Fruit fly (Drosophila melanogaster) whole organism, embryonic: ENCODE results near the gene CG34008.

Experiments used
- BEAF-32 ChIP-seq: fragments of 200-800 bp; sonication (Bioruptor generic); optimal IDR thresholded peaks from 3 replicates; lab custom pipeline; 2017; ENCODE audit warnings: missing biosample characterization, missing genetic modification characterization, mild to moderate bottlenecking, moderate library complexity, missing genetic modification reagents
- CG10147 ChIP-seq: fragments of 200-800 bp; sonication (Bioruptor generic); optimal IDR thresholded peaks from 2 replicates; lab custom pipeline; 2019; ENCODE audit warnings: missing biosample characterization, mild to moderate bottlenecking, missing genetic modification characterization, moderate library complexity
- CG10209 ChIP-seq: fragments of 200-800 bp; sonication (Bioruptor generic); optimal IDR thresholded peaks from 3 replicates; lab custom pipeline; 2017; ENCODE audit warnings: missing biosample characterization, mild to moderate bottlenecking, missing genetic modification characterization, missing genetic modification reagents
- CG11247 ChIP-seq: fragments of 200-800 bp; sonication (Bioruptor generic); IDR thresholded peaks from 2 replicates; pipeline ENCODE4 v1.3.6; 2022; ENCODE audit warnings: missing biosample characterization, missing genetic modification characterization
- CG11456 ChIP-seq: fragments of 200-800 bp; sonication (Bioruptor generic); IDR thresholded peaks from 3 replicates; pipeline ENCODE4 v1.3.6; 2022; ENCODE audit warnings: missing biosample characterization, missing genetic modification characterization
- CG14710 ChIP-seq: fragments of 200-800 bp; sonication (Bioruptor generic); optimal IDR thresholded peaks from 3 replicates; lab custom pipeline; 2019; ENCODE audit warnings: missing biosample characterization, mild to moderate bottlenecking, missing genetic modification characterization, moderate library complexity
- CG1603 ChIP-seq: fragments of 200-800 bp; sonication (Bioruptor generic); optimal IDR thresholded peaks from 2 replicates; lab custom pipeline; 2019; ENCODE audit warnings: missing biosample characterization, mild to moderate bottlenecking, missing genetic modification characterization, moderate library complexity
- CG16813 ChIP-seq: fragments of 200-800 bp; sonication (Bioruptor generic); IDR thresholded peaks from 3 replicates; pipeline ENCODE4 v1.3.6; 2022; ENCODE audit warnings: missing biosample characterization, missing genetic modification characterization; ENCODE audit not compliant: partially characterized antibody
- CG2875 ChIP-seq: fragments of 200-800 bp; sonication (Bioruptor generic); optimal IDR thresholded peaks from 2 replicates; lab custom pipeline; 2017; ENCODE audit warnings: missing biosample characterization, mild to moderate bottlenecking, missing genetic modification characterization, missing genetic modification reagents
- CG2889 ChIP-seq: fragments of 200-800 bp; sonication (Bioruptor generic); IDR thresholded peaks from 3 replicates; pipeline ENCODE4 v1.3.6; 2022; ENCODE audit warnings: missing biosample characterization, missing genetic modification characterization
- CG31224 ChIP-seq: fragments of 200-800 bp; sonication (Bioruptor generic); IDR thresholded peaks from 2 replicates; pipeline ENCODE4 v1.3.6; 2022; ENCODE audit warnings: missing biosample characterization, missing genetic modification characterization
- CG31441 ChIP-seq: fragments of 200-800 bp; sonication (Bioruptor generic); IDR thresholded peaks from 2 replicates; pipeline ENCODE4 v1.3.6; 2022; ENCODE audit warnings: missing biosample characterization, missing genetic modification characterization
- CG33213 ChIP-seq: fragments of 200-800 bp; sonication (Bioruptor generic); optimal IDR thresholded peaks from 3 replicates; lab custom pipeline; 2016; ENCODE audit warnings: missing biosample characterization, missing genetic modification characterization
- CG34224 ChIP-seq: fragments of 200-800 bp; sonication (Bioruptor generic); IDR thresholded peaks from 3 replicates; pipeline ENCODE4 v1.3.6; 2022; ENCODE audit warnings: missing biosample characterization, missing genetic modification characterization; ENCODE audit not compliant: partially characterized antibody
- CG3847 ChIP-seq: fragments of 200-800 bp; sonication (Bioruptor generic); IDR thresholded peaks from 2 replicates; pipeline ENCODE4 v1.3.6; 2022; ENCODE audit warnings: missing biosample characterization, missing genetic modification characterization
- CG42726 ChIP-seq: fragments of 200-800 bp; sonication (Bioruptor generic); IDR thresholded peaks from 2 replicates; pipeline ENCODE4 v1.3.6; 2022; ENCODE audit warnings: missing biosample characterization, missing genetic modification characterization; ENCODE audit not compliant: partially characterized antibody
- CG5180 ChIP-seq: fragments of 200-800 bp; sonication (Bioruptor generic); optimal IDR thresholded peaks from 3 replicates; lab custom pipeline; 2017; ENCODE audit warnings: missing biosample characterization, missing genetic modification characterization, mild to moderate bottlenecking, moderate library complexity, missing genetic modification reagents
- CG6765 ChIP-seq: fragments of 200-800 bp; sonication (Bioruptor generic); optimal IDR thresholded peaks from 3 replicates; lab custom pipeline; 2017; ENCODE audit warnings: missing biosample characterization, mild to moderate bottlenecking, missing genetic modification characterization
- CG7372 ChIP-seq: fragments of 200-800 bp; sonication (Bioruptor generic); IDR thresholded peaks from 2 replicates; pipeline ENCODE4 v1.3.6; 2022; ENCODE audit warnings: missing biosample characterization, missing genetic modification characterization
- CG7963 ChIP-seq: fragments of 200-800 bp; sonication (Bioruptor generic); IDR thresholded peaks from 3 replicates; pipeline ENCODE4 v1.3.6; 2022; ENCODE audit warnings: missing biosample characterization, missing genetic modification characterization; ENCODE audit not compliant: partially characterized antibody
- Dip2 ChIP-seq: fragments of 200-800 bp; sonication (Bioruptor generic); IDR thresholded peaks from 2 replicates; pipeline ENCODE4 v1.3.6; 2022; ENCODE audit warnings: missing biosample characterization, missing genetic modification characterization
- ERR ChIP-seq: fragments of 200-800 bp; sonication (Bioruptor generic); optimal IDR thresholded peaks from 2 replicates; lab custom pipeline; 2016; ENCODE audit warnings: missing biosample characterization, missing genetic modification characterization
- Ets65A ChIP-seq: fragments of 200-800 bp; sonication (Bioruptor generic); peaks from one replicate; lab custom pipeline; 2016; ENCODE audit warnings: missing biosample characterization, missing genetic modification characterization
- Fer1 ChIP-seq: fragments of 200-800 bp; sonication (Bioruptor generic); optimal IDR thresholded peaks from 2 replicates; lab custom pipeline; 2017; ENCODE audit warnings: missing biosample characterization, mild to moderate bottlenecking, missing genetic modification characterization
- Gug ChIP-seq: fragments of 200-800 bp; sonication (Bioruptor generic); IDR thresholded peaks from 4 replicates; pipeline ENCODE4 v1.3.6; 2022; ENCODE audit warnings: missing biosample characterization, missing genetic modification characterization
- HLH3B ChIP-seq: fragments of 200-800 bp; sonication (Bioruptor generic); IDR thresholded peaks from 2 replicates; pipeline ENCODE4 v1.3.6; 2022; ENCODE audit warnings: missing biosample characterization, missing genetic modification characterization
- Hr3 ChIP-seq: fragments of 200-800 bp; sonication (Bioruptor generic); optimal IDR thresholded peaks from 3 replicates; lab custom pipeline; 2016; ENCODE audit warnings: missing biosample characterization, missing genetic modification characterization
- NFAT ChIP-seq: fragments of 200-800 bp; sonication (Bioruptor generic); IDR thresholded peaks from 2 replicates; pipeline ENCODE4 v1.3.6; 2022; ENCODE audit warnings: missing biosample characterization, missing genetic modification characterization
- Oaz ChIP-seq: fragments of 200-800 bp; sonication (Bioruptor generic); IDR thresholded peaks from 2 replicates; pipeline ENCODE4 v1.3.6; 2022; ENCODE audit warnings: missing biosample characterization, missing genetic modification characterization
- Opbp ChIP-seq: fragments of 200-800 bp; sonication (Bioruptor generic); IDR thresholded peaks from 3 replicates; pipeline ENCODE4 v1.3.6; 2022; ENCODE audit warnings: missing biosample characterization, missing genetic modification characterization; ENCODE audit not compliant: partially characterized antibody
- Rx ChIP-seq: fragments of 200-800 bp; sonication (Bioruptor generic); IDR thresholded peaks from 2 replicates; pipeline ENCODE4 v1.3.6; 2022; ENCODE audit warnings: missing biosample characterization, missing genetic modification characterization
- bcd ChIP-seq: fragments of 200-800 bp; sonication (Bioruptor generic); optimal IDR thresholded peaks from 2 replicates; lab custom pipeline; 2017; ENCODE audit warnings: missing biosample characterization, mild to moderate bottlenecking, missing genetic modification characterization
- chm ChIP-seq: fragments of 200-800 bp; sonication (Bioruptor generic); IDR thresholded peaks from 2 replicates; pipeline ENCODE4 v1.3.6; 2022; ENCODE audit warnings: missing biosample characterization, missing genetic modification characterization
- danr ChIP-seq: fragments of 200-800 bp; sonication (Bioruptor generic); IDR thresholded peaks from 2 replicates; pipeline ENCODE4 v1.3.6; 2022; ENCODE audit warnings: missing biosample characterization, missing genetic modification characterization
- en ChIP-seq: fragments of 200-800 bp; sonication (Bioruptor generic); optimal IDR thresholded peaks from 2 replicates; lab custom pipeline; 2016; ENCODE audit warnings: missing biosample characterization, missing genetic modification characterization
- gcm ChIP-seq: fragments of 200-800 bp; sonication (Bioruptor generic); optimal IDR thresholded peaks from 2 replicates; lab custom pipeline; 2019; ENCODE audit warnings: missing biosample characterization, mild to moderate bottlenecking, missing genetic modification characterization, moderate library complexity
- hkb ChIP-seq, 2 experiments: fragments of 200-800 bp in 1 of 2; fragments of >200 bp in 1 of 2; sonication (Bioruptor generic) in 1 of 2; IDR thresholded peaks in 1 of 2; optimal IDR thresholded peaks in 1 of 2; 2 replicates each; pipeline versions ENCODE4 v1.3.6 to Lab custom; 2017 to 2022; ENCODE audit warnings: missing biosample characterization in 1 of 2, missing genetic modification characterization in 1 of 2
- inv ChIP-seq: fragments of 200-800 bp; sonication (Bioruptor generic); IDR thresholded peaks from 2 replicates; pipeline ENCODE4 v1.3.6; 2022; ENCODE audit warnings: missing biosample characterization, missing genetic modification characterization; ENCODE audit not compliant: partially characterized antibody
- knrl ChIP-seq: fragments of 200-800 bp; sonication (Bioruptor generic); IDR thresholded peaks from 3 replicates; pipeline ENCODE4 v1.3.6; 2022; ENCODE audit warnings: missing biosample characterization, missing genetic modification characterization; ENCODE audit not compliant: partially characterized antibody
- lab ChIP-seq: fragments of 200-800 bp; sonication (Bioruptor generic); optimal IDR thresholded peaks from 3 replicates; lab custom pipeline; 2017; ENCODE audit warnings: missing biosample characterization, missing genetic modification characterization, mild to moderate bottlenecking, moderate library complexity, missing genetic modification reagents
- lola ChIP-seq, 3 experiments: fragments of >200 bp in 2 of 3; fragments of 200-800 bp in 1 of 3; sonication (Bioruptor generic) in 1 of 3; optimal IDR thresholded peaks; 2 replicates each; lab custom pipeline; 2017 to 2019; ENCODE audit warnings: missing biosample characterization in 3 of 3, missing genetic modification characterization in 3 of 3, mild to moderate bottlenecking in 1 of 3, moderate library complexity in 1 of 3
- pb ChIP-seq: fragments of 200-800 bp; sonication (Bioruptor generic); optimal IDR thresholded peaks from 3 replicates; lab custom pipeline; 2016; ENCODE audit warnings: missing biosample characterization, missing genetic modification characterization
- pzg ChIP-seq: fragments of 200-800 bp; sonication (Bioruptor generic); optimal IDR thresholded peaks from 3 replicates; lab custom pipeline; 2018; ENCODE audit warnings: missing biosample characterization, mild to moderate bottlenecking, missing genetic modification characterization, moderate library complexity
- sd ChIP-seq: fragments of 200-800 bp; sonication (Bioruptor generic); optimal IDR thresholded peaks from 3 replicates; lab custom pipeline; 2018; ENCODE audit warnings: missing biosample characterization, mild to moderate bottlenecking, missing genetic modification characterization, moderate library complexity
- sens ChIP-seq: fragments of 200-800 bp; sonication (Bioruptor generic); peaks from one replicate; lab custom pipeline; 2016; ENCODE audit warnings: missing biosample characterization, missing genetic modification characterization
- so ChIP-seq: fragments of 200-800 bp; sonication (Bioruptor generic); IDR thresholded peaks from 3 replicates; pipeline ENCODE4 v1.3.6; 2022; ENCODE audit warnings: missing biosample characterization, missing genetic modification characterization
- ssp ChIP-seq: fragments of 200-800 bp; sonication (Bioruptor generic); IDR thresholded peaks from 2 replicates; pipeline ENCODE4 v1.3.6; 2022; ENCODE audit warnings: missing biosample characterization, missing genetic modification characterization
- sug ChIP-seq: fragments of 200-800 bp; optimal IDR thresholded peaks from 2 replicates; lab custom pipeline; 2019; ENCODE audit warnings: missing biosample characterization, mild to moderate bottlenecking, missing genetic modification characterization, moderate library complexity
- unc-4 ChIP-seq: fragments of 200-800 bp; sonication (Bioruptor generic); IDR thresholded peaks from 2 replicates; pipeline ENCODE4 v1.3.6; 2022; ENCODE audit warnings: missing biosample characterization, missing genetic modification characterization; ENCODE audit not compliant: partially characterized antibody

Gene CG34008

DNA sequence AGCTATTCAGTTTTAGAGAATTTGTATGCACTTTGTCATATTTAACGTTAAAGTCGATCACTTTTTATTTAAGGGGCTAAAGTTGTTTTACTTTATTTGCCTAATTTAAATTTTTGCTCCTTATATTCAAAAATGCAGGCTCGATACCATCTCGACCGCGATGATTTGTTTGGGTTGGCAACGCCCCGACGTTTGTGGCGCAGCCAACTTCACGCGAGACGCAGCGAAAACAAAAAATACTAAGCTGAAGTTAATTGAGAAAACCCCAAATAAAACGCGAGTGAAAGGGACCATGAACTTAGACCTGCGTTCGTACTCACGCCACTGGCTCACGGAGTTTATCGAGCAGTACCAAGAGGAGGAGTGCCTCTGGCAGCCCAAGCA, 23.2 kb downstream of the CG34008 start:
- TF ChIP-seq chm = peak; percentile 55; the same call in 1 of the 2 replicates
- no peak for TF ChIP-seq lab (GFP tag; lab: Kevin White, UChicago)
- TF ChIP-seq CG33213 (GFP tag; lab: Kevin White, UChicago) = peak; percentile 18
- TF ChIP-seq Hr3 (GFP tag; lab: Kevin White, UChicago) = no peak
- peak; percentile 57 for TF ChIP-seq CG16813 (GFP tag; lab: Robert Waterston, UW)
- TF ChIP-seq so (GFP tag; lab: Robert Waterston, UW) = no peak
- TF ChIP-seq ERR (GFP tag; lab: Kevin White, UChicago) = no peak
- TF ChIP-seq sens = peak; percentile 50
- no peak for TF ChIP-seq hkb (optimal IDR thresholded peaks at IDR 0.05; lab: Kevin White, UChicago)
- no peak for TF ChIP-seq hkb (GFP tag; IDR thresholded peaks at IDR 0.05; lab: Robert Waterston, UW)
- peak; percentile 76 for TF ChIP-seq pzg (GFP tag; lab: Kevin White, UChicago)
- TF ChIP-seq Gug (GFP tag; lab: Robert Waterston, UW) = peak; percentile 21; the same call in 1 of the 4 replicates
- no peak for TF ChIP-seq CG14710 (tag; lab: Kevin White, UChicago)
- TF ChIP-seq sug (tag; lab: Kevin White, UChicago) = no peak
- peak; percentile 49 for TF ChIP-seq CG1603 (tag; lab: Kevin White, UChicago)
- no peak for TF ChIP-seq en (GFP tag; lab: Kevin White, UChicago)
- TF ChIP-seq bcd = no peak
- peak; percentile 70 for TF ChIP-seq BEAF-32
- TF ChIP-seq Rx (GFP tag; lab: Robert Waterston, UW) = no peak; the same call in 1 of the 2 replicates
- no peak for TF ChIP-seq Dip2 (GFP tag; lab: Robert Waterston, UW)
- TF ChIP-seq Fer1 (GFP tag; lab: Kevin White, UChicago) = no peak
- no peak for TF ChIP-seq CG31441
- TF ChIP-seq CG31224 (GFP tag; lab: Robert Waterston, UW) = peak; percentile 25; the same call in 1 of the 2 replicates
- TF ChIP-seq lola (GFP tag; optimal IDR thresholded peaks at IDR 0.05; lab: Kevin White, UChicago) = peak in 1 of 3 experiments; percentile 43
- peak; percentile 17 for TF ChIP-seq pb (GFP tag; lab: Kevin White, UChicago)
- TF ChIP-seq gcm (GFP tag; lab: Kevin White, UChicago) = no peak
- TF ChIP-seq CG6765 = no peak
- TF ChIP-seq ssp = peak; percentile 9; the same call in 1 of the 2 replicates
- peak; percentile 68 for TF ChIP-seq CG3847 (GFP tag; lab: Robert Waterston, UW)
- TF ChIP-seq CG7372 (GFP tag; lab: Robert Waterston, UW) = no peak
- TF ChIP-seq CG7963 (GFP tag; lab: Robert Waterston, UW) = 0 out of 3 replicates have a peak, but pooled peaks have one; percentile 5
- TF ChIP-seq knrl (GFP tag; lab: Robert Waterston, UW) = peak; percentile 33; the same call in 1 of the 3 replicates
- peak; percentile 100 for TF ChIP-seq Opbp (GFP tag; lab: Robert Waterston, UW)
- no peak for TF ChIP-seq danr (GFP tag; lab: Robert Waterston, UW)
- no peak for TF ChIP-seq HLH3B (GFP tag; lab: Robert Waterston, UW)
- peak; percentile 15 for TF ChIP-seq CG5180 (GFP tag; lab: Kevin White, UChicago)
- peak; percentile 62; the same call in 2 of the 3 replicates for TF ChIP-seq CG11456 (GFP tag; lab: Robert Waterston, UW)
- TF ChIP-seq unc-4 (GFP tag; lab: Robert Waterston, UW) = peak; percentile 61
- peak; percentile 26; the same call in 2 of the 3 replicates for TF ChIP-seq CG34224 (GFP tag; lab: Robert Waterston, UW)
- peak; percentile 47 for TF ChIP-seq inv (GFP tag; lab: Robert Waterston, UW)
- TF ChIP-seq sd (tag; lab: Kevin White, UChicago) = no peak
- no peak for TF ChIP-seq Oaz (GFP tag; lab: Robert Waterston, UW)
- TF ChIP-seq NFAT (GFP tag; lab: Robert Waterston, UW) = peak; percentile 70
- peak; percentile 1 for TF ChIP-seq CG2875 (GFP tag; lab: Kevin White, UChicago)
- TF ChIP-seq CG10209 (GFP tag; lab: Kevin White, UChicago) = no peak
- TF ChIP-seq CG10147 (GFP tag; lab: Kevin White, UChicago) = no peak
- TF ChIP-seq CG2889 = no peak
- peak; percentile 66 for TF ChIP-seq CG11247 (GFP tag; lab: Robert Waterston, UW)
- peak; percentile 48; the same call in 1 of the 2 replicates for TF ChIP-seq CG42726
- TF ChIP-seq Ets65A (GFP tag; lab: Kevin White, UChicago) = peak; percentile 94
